Worm (Caenorhabditis elegans): ENCODE data around the gene T06E8.8.

ce11 chrV:10066769-10067168, 23.2 kb downstream of the T06E8.8 start, which contains the start of gene npr-39:
- TF ChIP-seq tbx-37 (GFP tag; conservative IDR thresholded peaks at IDR 0.05) = no peak
- no peak for TF ChIP-seq ceh-36 (tag; optimal IDR thresholded peaks at IDR 0.05)
- TF ChIP-seq aly-1 (tag; optimal IDR thresholded peaks at IDR 0.05) = no peak
- TF ChIP-seq ama-1 (optimal IDR thresholded peaks at IDR 0.05) = no peak
- TF ChIP-seq B0310.2 (tag; optimal IDR thresholded peaks at IDR 0.05) = no peak
- TF ChIP-seq ceh-13 (GFP tag; optimal IDR thresholded peaks at IDR 0.05) = no peak
- TF ChIP-seq scrt-1 (GFP tag; IDR thresholded peaks at IDR 0.05) = no peak
- TF ChIP-seq hmg-4 (GFP tag; optimal IDR thresholded peaks at IDR 0.05) = no peak
- TF ChIP-seq hnd-1 (tag; optimal IDR thresholded peaks at IDR 0.05) = no peak
- no peak for TF ChIP-seq pes-1 (GFP tag; IDR thresholded peaks at IDR 0.05)
- TF ChIP-seq ets-7 (tag; optimal IDR thresholded peaks at IDR 0.05) = no peak
- no peak for TF ChIP-seq flt-1 (GFP tag; IDR thresholded peaks at IDR 0.05)
- TF ChIP-seq sea-1 (GFP tag; conservative IDR thresholded peaks at IDR 0.05) = no peak
- TF ChIP-seq tra-4 (tag; optimal IDR thresholded peaks at IDR 0.05) = no peak
